Worm (Caenorhabditis elegans) whole organism, young adult: ENCODE data around the gene ent-5.

Experiments used
- B0035.1 ChIP-seq: sonication (generic microtip); optimal IDR thresholded peaks from 2 replicates; lab custom pipeline; 2016; ENCODE audit warnings: missing genetic modification characterization, mild to moderate bottlenecking, missing compliant biosample characterization, missing genotype, missing genetic modification reagents
- B0336.3 ChIP-seq: fragments of 200-800 bp; sonication (Bioruptor generic); IDR thresholded peaks from 2 replicates; pipeline ENCODE4 v1.3.6; 2022; ENCODE audit warnings: missing genetic modification characterization, missing compliant biosample characterization
- C17E4.6 ChIP-seq: fragments of 200-800 bp; sonication (Bioruptor generic); IDR thresholded peaks from 2 replicates; pipeline ENCODE4 v1.3.6; 2022; ENCODE audit warnings: missing genetic modification reagents, missing genetic modification characterization, missing compliant biosample characterization
- F22D6.2 ChIP-seq: sonication (generic microtip); optimal IDR thresholded peaks from 2 replicates; lab custom pipeline; 2016; ENCODE audit warnings: mild to moderate bottlenecking, missing genetic modification characterization, missing compliant biosample characterization
- F33H1.4 ChIP-seq: fragments of 200-800 bp; sonication (Bioruptor generic); IDR thresholded peaks from 2 replicates; pipeline ENCODE4 v1.3.6; 2022; ENCODE audit warnings: missing genetic modification reagents, missing genetic modification characterization, missing compliant biosample characterization
- F49E8.2 ChIP-seq: sonication (generic microtip); optimal IDR thresholded peaks from 3 replicates; lab custom pipeline; 2017; ENCODE audit warnings: missing genetic modification characterization, mild to moderate bottlenecking, missing compliant biosample characterization, antibody characterized with exemption, moderate library complexity; ENCODE audit not compliant: insufficient read depth
- F52B5.7 ChIP-seq: sonication (generic microtip); optimal IDR thresholded peaks from 2 replicates; lab custom pipeline; 2016; ENCODE audit warnings: mild to moderate bottlenecking, missing genetic modification characterization, missing compliant biosample characterization
- K11D2.4 ChIP-seq: fragments of 200-800 bp; sonication (Bioruptor generic); IDR thresholded peaks from 2 replicates; pipeline ENCODE4 v1.3.6; 2022; ENCODE audit warnings: missing genetic modification reagents, missing genetic modification characterization, missing compliant biosample characterization
- T07F8.4 ChIP-seq: sonication (generic microtip); optimal IDR thresholded peaks from 2 replicates; lab custom pipeline; 2016; ENCODE audit warnings: mild to moderate bottlenecking, missing genetic modification characterization, moderate library complexity, missing compliant biosample characterization
- Y53F4B.3 ChIP-seq: fragments of 200-800 bp; sonication (Bioruptor generic); IDR thresholded peaks from 2 replicates; pipeline ENCODE4 v1.3.6; 2022; ENCODE audit warnings: missing genetic modification reagents, missing genetic modification characterization, missing compliant biosample characterization
- Y56A3A.18 ChIP-seq: fragments of 200-800 bp; sonication (Bioruptor generic); IDR thresholded peaks from 2 replicates; pipeline ENCODE4 v1.3.6; 2022; ENCODE audit warnings: missing genetic modification reagents, missing genetic modification characterization, missing compliant biosample characterization
- Y79H2A.3 ChIP-seq: fragments of 200-800 bp; sonication (Bioruptor generic); conservative IDR thresholded peaks from 2 replicates; pipeline ENCODE4 v1.3.6; 2022; ENCODE audit warnings: missing genetic modification reagents, missing genetic modification characterization, missing compliant biosample characterization
- akir-1 ChIP-seq: fragments of 200-800 bp; sonication (Bioruptor generic); optimal IDR thresholded peaks from 2 replicates; lab custom pipeline; 2018; ENCODE audit warnings: mild to moderate bottlenecking, missing genetic modification characterization, moderate library complexity, missing compliant biosample characterization
- aptf-2 ChIP-seq: fragments of 200-800 bp; sonication (Bioruptor generic); conservative IDR thresholded peaks from 2 replicates; pipeline ENCODE4 v1.3.6; 2022; ENCODE audit warnings: missing genetic modification reagents, missing genetic modification characterization, missing compliant biosample characterization
- attf-6 ChIP-seq: fragments of 200-800 bp; sonication (Bioruptor generic); IDR thresholded peaks from 2 replicates; pipeline ENCODE4 v1.3.6; 2022; ENCODE audit warnings: missing genetic modification reagents, missing genetic modification characterization, missing compliant biosample characterization
- bed-1 ChIP-seq: fragments of 200-800 bp; sonication (Bioruptor generic); IDR thresholded peaks from 2 replicates; pipeline ENCODE4 v1.3.6; 2022; ENCODE audit warnings: missing genetic modification reagents, missing genetic modification characterization, missing compliant biosample characterization
- ccch-3 ChIP-seq: fragments of 200-800 bp; sonication (Bioruptor generic); optimal IDR thresholded peaks from 2 replicates; lab custom pipeline; 2018; ENCODE audit warnings: mild to moderate bottlenecking, missing genetic modification characterization, missing compliant biosample characterization
- ekl-4 ChIP-seq: fragments of 200-800 bp; sonication (Bioruptor generic); IDR thresholded peaks from 2 replicates; pipeline ENCODE4 v1.3.6; 2022; ENCODE audit warnings: missing genetic modification reagents, missing genetic modification characterization, missing compliant biosample characterization
- ets-4 ChIP-seq: fragments of 200-800 bp; sonication (Bioruptor generic); optimal IDR thresholded peaks from 2 replicates; lab custom pipeline; 2018; ENCODE audit warnings: mild to moderate bottlenecking, missing genetic modification characterization, missing compliant biosample characterization
- fkh-3 ChIP-seq: sonication (generic microtip); optimal IDR thresholded peaks from 2 replicates; lab custom pipeline; 2016; ENCODE audit warnings: mild to moderate bottlenecking, missing genetic modification characterization, missing compliant biosample characterization
- him-1 ChIP-seq: sonication (generic microtip); optimal IDR thresholded peaks from 2 replicates; lab custom pipeline; 2016; ENCODE audit warnings: missing genotype, missing genetic modification reagents, missing genetic modification characterization, missing compliant biosample characterization
- hlh-26 ChIP-seq: fragments of 200-800 bp; sonication (Bioruptor generic); conservative IDR thresholded peaks from 2 replicates; pipeline ENCODE4 v1.3.6; 2022; ENCODE audit warnings: missing genetic modification reagents, missing genetic modification characterization, missing compliant biosample characterization
- hmg-1.2 ChIP-seq: fragments of 200-800 bp; sonication (Bioruptor generic); IDR thresholded peaks from 2 replicates; pipeline ENCODE4 v1.3.6; 2022; ENCODE audit warnings: missing genetic modification reagents, missing genetic modification characterization, missing compliant biosample characterization
- hmg-20 ChIP-seq: fragments of 200-800 bp; sonication (Bioruptor generic); IDR thresholded peaks from 2 replicates; pipeline ENCODE4 v1.3.6; 2022; ENCODE audit warnings: missing genetic modification reagents, missing genetic modification characterization, missing compliant biosample characterization
- hrde-1 ChIP-seq: sonication (generic microtip); optimal IDR thresholded peaks from 2 replicates; lab custom pipeline; 2016; ENCODE audit warnings: missing genetic modification characterization, mild to moderate bottlenecking, missing compliant biosample characterization, moderate library complexity, missing genotype, missing genetic modification reagents, borderline replicate concordance
- let-526 ChIP-seq: fragments of 200-800 bp; sonication (Bioruptor generic); IDR thresholded peaks from 2 replicates; pipeline ENCODE4 v1.3.6; 2022; ENCODE audit warnings: missing genetic modification reagents, missing genetic modification characterization, missing compliant biosample characterization
- lin-54 ChIP-seq: fragments of 200-800 bp; sonication (Bioruptor generic); optimal IDR thresholded peaks from 2 replicates; lab custom pipeline; 2018; ENCODE audit warnings: mild to moderate bottlenecking, missing genetic modification characterization, missing compliant biosample characterization
- lsl-1 ChIP-seq: fragments of 200-800 bp; sonication (Bioruptor generic); optimal IDR thresholded peaks from 2 replicates; lab custom pipeline; 2018; ENCODE audit warnings: mild to moderate bottlenecking, missing genetic modification characterization, moderate library complexity, missing compliant biosample characterization
- lsy-27 ChIP-seq: sonication (generic microtip); optimal IDR thresholded peaks from 2 replicates; lab custom pipeline; 2017; ENCODE audit warnings: missing genetic modification characterization, mild to moderate bottlenecking, missing compliant biosample characterization, antibody characterized with exemption, missing genotype, borderline replicate concordance; ENCODE audit not compliant: insufficient read depth
- madf-8 ChIP-seq: fragments of 200-800 bp; sonication (Bioruptor generic); conservative IDR thresholded peaks from 2 replicates; pipeline ENCODE4 v1.3.6; 2022; ENCODE audit warnings: missing genetic modification reagents, missing genetic modification characterization, missing compliant biosample characterization
- nhr-120 ChIP-seq: fragments of 200-800 bp; sonication (Bioruptor generic); IDR thresholded peaks from 2 replicates; pipeline ENCODE4 v1.3.6; 2022; ENCODE audit warnings: missing genetic modification characterization, missing compliant biosample characterization
- nhr-179 ChIP-seq: sonication (generic microtip); optimal IDR thresholded peaks from 2 replicates; lab custom pipeline; 2016; ENCODE audit warnings: mild to moderate bottlenecking, missing genetic modification characterization, missing compliant biosample characterization
- nhr-90 ChIP-seq: sonication (generic microtip); optimal IDR thresholded peaks from 2 replicates; lab custom pipeline; 2016; ENCODE audit warnings: missing genotype, mild to moderate bottlenecking, missing genetic modification characterization, missing compliant biosample characterization
- pbrm-1 ChIP-seq: fragments of 200-800 bp; sonication (Bioruptor generic); IDR thresholded peaks from 2 replicates; pipeline ENCODE4 v1.3.6; 2022; ENCODE audit warnings: missing genetic modification reagents, missing genetic modification characterization, missing compliant biosample characterization
- rec-8 ChIP-seq, 2 experiments: sonication (generic microtip); optimal IDR thresholded peaks; 2 replicates each; lab custom pipeline; 2016; ENCODE audit warnings: mild to moderate bottlenecking in 2 of 2, missing genetic modification characterization in 2 of 2, missing genetic modification reagents in 2 of 2, missing genotype in 2 of 2, missing biosample characterization in 1 of 2, missing compliant biosample characterization in 1 of 2, moderate library complexity in 1 of 2
- sea-2 ChIP-seq: fragments of 200-800 bp; sonication (Bioruptor generic); IDR thresholded peaks from 2 replicates; pipeline ENCODE4 v1.3.6; 2022; ENCODE audit warnings: missing genetic modification characterization, missing compliant biosample characterization
- snpc-4 ChIP-seq, 5 experiments: fragments of 150-350 bp in 1 of 5; sonication (generic microtip) in 4 of 5; optimal IDR thresholded peaks; 2 replicates each; lab custom pipeline; 2014 to 2018; ENCODE audit warnings: missing genetic modification characterization in 5 of 5, missing biosample characterization in 3 of 5, antibody characterized with exemption in 2 of 5, mild to moderate bottlenecking in 2 of 5, missing compliant biosample characterization in 2 of 5, missing genotype in 2 of 5, moderate library complexity in 2 of 5, missing genetic modification reagents in 1 of 5
- tbx-9 ChIP-seq: sonication (generic microtip); optimal IDR thresholded peaks from 2 replicates; lab custom pipeline; 2016; ENCODE audit warnings: borderline replicate concordance, missing genetic modification characterization, inconsistent platforms, missing compliant biosample characterization
- tlf-1 ChIP-seq: fragments of 200-800 bp; sonication (Bioruptor generic); optimal IDR thresholded peaks from 2 replicates; lab custom pipeline; 2018; ENCODE audit warnings: mild to moderate bottlenecking, missing genetic modification characterization, missing compliant biosample characterization
- unc-130 ChIP-seq: sonication (generic microtip); optimal IDR thresholded peaks from 2 replicates; lab custom pipeline; 2016; ENCODE audit warnings: missing genetic modification reagents, missing genetic modification characterization, missing compliant biosample characterization
- unc-62 ChIP-seq: fragments of 150-350 bp; optimal IDR thresholded peaks from 2 replicates; lab custom pipeline; 2014; ENCODE audit warnings: missing biosample characterization, missing genetic modification reagents, missing genetic modification characterization
- zfh-2 ChIP-seq: fragments of 200-800 bp; sonication (Bioruptor generic); conservative IDR thresholded peaks from 2 replicates; pipeline ENCODE4 v1.3.6; 2022; ENCODE audit warnings: missing genetic modification reagents, missing genetic modification characterization, missing compliant biosample characterization
- zim-3 ChIP-seq: sonication (generic microtip); optimal IDR thresholded peaks from 2 replicates; lab custom pipeline; 2017; ENCODE audit warnings: mild to moderate bottlenecking, missing genetic modification characterization, moderate library complexity, missing compliant biosample characterization
- ztf-26 ChIP-seq: sonication (generic microtip); optimal IDR thresholded peaks from 2 replicates; lab custom pipeline; 2017; ENCODE audit warnings: missing genetic modification characterization, missing compliant biosample characterization
- ztf-6 ChIP-seq: fragments of 200-800 bp; sonication (Bioruptor generic); IDR thresholded peaks from 2 replicates; pipeline ENCODE4 v1.3.6; 2022; ENCODE audit warnings: missing genetic modification reagents, missing genetic modification characterization, missing compliant biosample characterization

The ent-5 gene

ce11 chrX:4615034-4615433, 34.0 kb downstream of the ent-5 start:
- TF ChIP-seq akir-1 (GFP tag; lab: Kevin White, UChicago) (no peak), F22D6.2 (tag; lab: Kevin White, UChicago) (no peak), lsl-1 (GFP tag; lab: Kevin White, UChicago) (no peak), B0336.3 (GFP tag; lab: Robert Waterston, UW) (no peak), ets-4 (no peak), hrde-1 (no peak), attf-6 (GFP tag; lab: Robert Waterston, UW) (no peak), rec-8 (tag; optimal IDR thresholded peaks at IDR 0.05; lab: Kevin White, UChicago) (no peak), T07F8.4 (tag; lab: Kevin White, UChicago) (no peak), tbx-9 (tag; lab: Kevin White, UChicago) (no peak), aptf-2 (GFP tag; lab: Robert Waterston, UW) (no peak), K11D2.4 (GFP tag; lab: Robert Waterston, UW) (no peak), zim-3 (tag; lab: Kevin White, UChicago) (no peak), unc-130 (no peak), let-526 (GFP tag; lab: Robert Waterston, UW) (no peak), Y53F4B.3 (GFP tag; lab: Robert Waterston, UW) (no peak), fkh-3 (tag; lab: Kevin White, UChicago) (no peak), hmg-20 (no peak), C17E4.6 (GFP tag; lab: Robert Waterston, UW) (no peak)
- TF ChIP-seq, all 124 proteins: peak for 0

- TF ChIP-seq F49E8.2 (tag; lab: Kevin White, UChicago) (no peak), nhr-120 (GFP tag; lab: Robert Waterston, UW) (no peak)
Observed at ce11 chrX:4609635-4610034, 39.4 kb downstream of the ent-5 start.

ce11 chrX:4607300-4607699, 41.7 kb downstream of the ent-5 start:
- TF ChIP-seq lsy-27 (tag; lab: Kevin White, UChicago) (no peak), ztf-6 (no peak), hlh-26 (GFP tag; lab: Robert Waterston, UW) (no peak), tbx-9 (tag; lab: Kevin White, UChicago) (no peak), F52B5.7 (tag; lab: Kevin White, UChicago) (no peak), ztf-26 (tag; lab: Kevin White, UChicago) (no peak), zfh-2 (GFP tag; lab: Robert Waterston, UW) (no peak), Y56A3A.18 (no peak), sea-2 (GFP tag; lab: Robert Waterston, UW) (no peak), hmg-1.2 (GFP tag; lab: Robert Waterston, UW) (peak; percentile 22; the same call in 1 of the 2 replicates), ets-4 (no peak), nhr-179 (tag; lab: Kevin White, UChicago) (no peak), him-1 (peak; percentile 58), ekl-4 (GFP tag; lab: Robert Waterston, UW) (no peak), tlf-1 (GFP tag; lab: Kevin White, UChicago) (no peak), pbrm-1 (GFP tag; lab: Robert Waterston, UW) (no peak), fkh-3 (tag; lab: Kevin White, UChicago) (no peak), madf-8 (GFP tag; lab: Robert Waterston, UW) (no peak), unc-62 (GFP tag; lab: Kevin White, UChicago) (no peak), lin-54 (GFP tag; lab: Kevin White, UChicago) (no peak), B0035.1 (no peak), bed-1 (GFP tag; lab: Robert Waterston, UW) (no peak), ccch-3 (GFP tag; lab: Kevin White, UChicago) (no peak), F33H1.4 (GFP tag; lab: Robert Waterston, UW) (no peak), nhr-90 (tag; lab: Kevin White, UChicago) (no peak), Y79H2A.3 (GFP tag; lab: Robert Waterston, UW) (no peak), snpc-4 (GFP tag; optimal IDR thresholded peaks at IDR 0.05; lab: Kevin White, UChicago) (no peak), snpc-4 (tag; optimal IDR thresholded peaks at IDR 0.05; lab: Kevin White, UChicago) (peak in 1 of 4 experiments; percentile 48), unc-130 (no peak)
